Fruit fly (Drosophila melanogaster) whole organism, adult: Measurements from ENCODE around the gene Rnp4F.

Source experiments
- CG11617 ChIP-seq: fragments of 200-800 bp; sonication (Bioruptor generic); optimal IDR thresholded peaks from 2 replicates; lab custom pipeline; 2017; ENCODE audit warnings: mild to moderate bottlenecking, missing biosample characterization, missing genetic modification reagents, missing genetic modification characterization
- CG12768 ChIP-seq: fragments of 200-800 bp; sonication (Bioruptor generic); optimal IDR thresholded peaks from 2 replicates; lab custom pipeline; 2017; ENCODE audit warnings: missing biosample characterization, missing genetic modification characterization, mild to moderate bottlenecking, moderate library complexity, missing genetic modification reagents
- CG14711 ChIP-seq: fragments of 200-800 bp; sonication (Bioruptor generic); optimal IDR thresholded peaks from 2 replicates; lab custom pipeline; 2018; ENCODE audit warnings: missing biosample characterization, mild to moderate bottlenecking, missing genetic modification characterization, moderate library complexity
- CG1620 ChIP-seq: fragments of 200-800 bp; sonication (Bioruptor generic); optimal IDR thresholded peaks from 2 replicates; lab custom pipeline; 2016; ENCODE audit warnings: missing biosample characterization, missing genetic modification characterization
- CG33017 ChIP-seq: fragments of 200-800 bp; sonication (Bioruptor generic); optimal IDR thresholded peaks from 2 replicates; lab custom pipeline; 2018; ENCODE audit warnings: missing biosample characterization, mild to moderate bottlenecking, missing genetic modification characterization, moderate library complexity
- CG5204 ChIP-seq: fragments of 200-800 bp; sonication (Bioruptor generic); optimal IDR thresholded peaks from 2 replicates; lab custom pipeline; 2016; ENCODE audit warnings: missing biosample characterization, missing genetic modification characterization
- CG7045 ChIP-seq: fragments of 200-800 bp; sonication (Bioruptor generic); optimal IDR thresholded peaks from 2 replicates; lab custom pipeline; 2017; ENCODE audit warnings: missing biosample characterization, mild to moderate bottlenecking, missing genetic modification characterization
- CG7101 ChIP-seq: fragments of 200-800 bp; sonication (Bioruptor generic); optimal IDR thresholded peaks from 2 replicates; lab custom pipeline; 2018; ENCODE audit warnings: missing biosample characterization, mild to moderate bottlenecking, missing genetic modification characterization, moderate library complexity
- Clk ChIP-seq: fragments of 200-800 bp; sonication (Bioruptor generic); optimal IDR thresholded peaks from 2 replicates; lab custom pipeline; 2017; ENCODE audit warnings: missing biosample characterization, missing genetic modification characterization
- Crg-1 ChIP-seq: fragments of 200-800 bp; sonication (Bioruptor generic); optimal IDR thresholded peaks from 2 replicates; lab custom pipeline; 2016; ENCODE audit warnings: missing biosample characterization, missing genetic modification characterization
- Hr96 ChIP-seq: fragments of 200-800 bp; sonication (Bioruptor generic); optimal IDR thresholded peaks from 2 replicates; lab custom pipeline; 2016; ENCODE audit warnings: missing biosample characterization, missing genetic modification characterization
- Mnt ChIP-seq: fragments of 200-800 bp; sonication (Bioruptor generic); optimal IDR thresholded peaks from 2 replicates; lab custom pipeline; 2016; ENCODE audit warnings: missing biosample characterization, mild to moderate bottlenecking, missing genetic modification characterization
- bab1 ChIP-seq: fragments of 200-800 bp; sonication (Bioruptor generic); optimal IDR thresholded peaks from 3 replicates; lab custom pipeline; 2019; ENCODE audit warnings: missing biosample characterization, mild to moderate bottlenecking, missing genetic modification characterization, moderate library complexity
- cic ChIP-seq: fragments of 200-800 bp; sonication (Bioruptor generic); optimal IDR thresholded peaks from 2 replicates; lab custom pipeline; 2017; ENCODE audit warnings: missing biosample characterization, mild to moderate bottlenecking, missing genetic modification characterization, moderate library complexity
- cnc ChIP-seq, 2 experiments: fragments of >200 bp; optimal IDR thresholded peaks; 2 replicates each; lab custom pipeline; 2017
- kay ChIP-seq: fragments of 200-800 bp; sonication (Bioruptor generic); peaks from one replicate; lab custom pipeline; 2016; ENCODE audit warnings: missing biosample characterization, missing genetic modification characterization, borderline replicate concordance
- ovo ChIP-seq: fragments of 200-800 bp; sonication (Bioruptor generic); optimal IDR thresholded peaks from 2 replicates; lab custom pipeline; 2016; ENCODE audit warnings: missing biosample characterization, missing genetic modification characterization
- pad ChIP-seq: fragments of 200-800 bp; sonication (Bioruptor generic); optimal IDR thresholded peaks from 3 replicates; lab custom pipeline; 2017; ENCODE audit warnings: missing biosample characterization, missing genetic modification characterization, mild to moderate bottlenecking, moderate library complexity, missing genetic modification reagents
- tj ChIP-seq: fragments of 200-800 bp; sonication (Bioruptor generic); optimal IDR thresholded peaks from 3 replicates; lab custom pipeline; 2017; ENCODE audit warnings: missing biosample characterization, mild to moderate bottlenecking, missing genetic modification characterization, moderate library complexity
- toe ChIP-seq: fragments of 200-800 bp; sonication (Bioruptor generic); optimal IDR thresholded peaks from 2 replicates; lab custom pipeline; 2016; ENCODE audit warnings: missing biosample characterization, missing genetic modification characterization

Rnp4F gene

DNA sequence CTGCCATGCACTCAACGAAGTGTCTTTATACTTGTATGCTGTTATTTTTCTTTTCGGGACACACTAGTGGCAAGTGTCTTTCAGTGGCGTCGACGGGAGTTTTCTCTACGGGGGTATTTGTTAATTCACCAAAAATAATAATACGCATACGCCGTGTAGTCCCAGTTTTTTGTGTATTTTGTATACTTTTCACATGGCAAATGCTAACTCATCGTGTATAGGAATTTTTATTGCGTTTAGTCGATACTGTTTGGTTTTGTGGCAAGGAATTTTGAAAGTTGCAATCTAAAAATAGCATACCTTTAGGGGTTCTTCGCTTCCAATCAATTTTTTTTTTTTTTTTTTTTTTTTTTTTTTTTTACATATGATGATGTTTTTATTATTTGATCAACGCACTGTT is 15.9 kb upstream of the Rnp4F start:
- TF ChIP-seq kay (no peak), cnc (optimal IDR thresholded peaks at IDR 0.05; lab: Kevin White, UChicago) (no peak), CG12768 (GFP tag; lab: Kevin White, UChicago) (no peak), cic (GFP tag; lab: Kevin White, UChicago) (no peak), Crg-1 (no peak), toe (GFP tag; lab: Kevin White, UChicago) (no peak), CG33017 (tag; lab: Kevin White, UChicago) (no peak), CG5204 (no peak), CG1620 (GFP tag; lab: Kevin White, UChicago) (no peak), Hr96 (no peak), tj (GFP tag; lab: Kevin White, UChicago) (no peak), ovo (GFP tag; lab: Kevin White, UChicago) (no peak), CG14711 (tag; lab: Kevin White, UChicago) (no peak)

DNA sequence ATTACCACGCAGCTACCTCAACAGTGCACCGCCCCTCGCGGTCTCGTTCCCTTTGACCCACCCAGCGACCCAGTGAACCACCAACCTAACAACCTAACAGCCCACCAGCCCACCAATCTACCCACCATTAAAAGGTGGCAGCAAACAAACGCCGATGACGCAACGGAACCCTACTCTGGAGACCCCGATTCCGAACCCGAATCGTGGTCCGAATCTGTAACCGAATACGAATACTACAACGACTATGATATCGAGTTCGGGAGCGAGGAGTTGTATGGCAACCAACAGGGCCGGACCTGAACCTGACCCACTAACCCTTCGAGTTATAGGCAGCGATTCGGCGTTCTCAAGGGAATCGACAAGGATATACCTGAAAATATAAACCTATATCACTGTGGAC is 14.8 kb upstream of the Rnp4F start:
- TF ChIP-seq Mnt (no peak), pad (no peak), cic (GFP tag; lab: Kevin White, UChicago) (no peak), CG11617 (GFP tag; lab: Kevin White, UChicago) (no peak), CG7101 (tag; lab: Kevin White, UChicago) (no peak), cnc (optimal IDR thresholded peaks at IDR 0.05; lab: Kevin White, UChicago) (no peak), kay (no peak), tj (GFP tag; lab: Kevin White, UChicago) (no peak), CG7045 (GFP tag; lab: Kevin White, UChicago) (no peak), CG33017 (tag; lab: Kevin White, UChicago) (no peak), CG5204 (no peak), bab1 (GFP tag; lab: Kevin White, UChicago) (no peak)

DNA sequence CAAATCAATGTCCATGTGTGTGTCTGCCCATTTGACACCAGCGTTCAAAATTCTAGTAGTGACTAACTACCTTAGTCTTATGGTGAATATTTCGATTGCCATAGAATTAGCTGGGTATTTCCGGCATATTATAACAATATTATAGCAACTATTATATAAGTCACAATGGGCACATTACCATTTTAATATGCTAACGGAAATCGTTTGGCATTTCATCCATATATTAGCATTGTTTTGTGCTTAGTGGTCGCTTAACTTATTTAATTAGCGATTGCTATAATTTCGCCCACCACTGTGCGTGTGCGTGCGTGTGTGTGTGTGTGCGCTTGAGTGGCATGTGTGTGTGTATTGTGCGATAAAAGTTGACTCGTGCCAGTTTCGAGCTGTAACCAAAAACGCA is 14.2 kb upstream of the Rnp4F start:
- peak; percentile 18 for TF ChIP-seq CG33017 (tag; lab: Kevin White, UChicago)
- peak; percentile 33 for TF ChIP-seq CG7045 (GFP tag; lab: Kevin White, UChicago)
- TF ChIP-seq CG7101 (tag; lab: Kevin White, UChicago) = no peak
- peak; percentile 19 for TF ChIP-seq CG5204

DNA sequence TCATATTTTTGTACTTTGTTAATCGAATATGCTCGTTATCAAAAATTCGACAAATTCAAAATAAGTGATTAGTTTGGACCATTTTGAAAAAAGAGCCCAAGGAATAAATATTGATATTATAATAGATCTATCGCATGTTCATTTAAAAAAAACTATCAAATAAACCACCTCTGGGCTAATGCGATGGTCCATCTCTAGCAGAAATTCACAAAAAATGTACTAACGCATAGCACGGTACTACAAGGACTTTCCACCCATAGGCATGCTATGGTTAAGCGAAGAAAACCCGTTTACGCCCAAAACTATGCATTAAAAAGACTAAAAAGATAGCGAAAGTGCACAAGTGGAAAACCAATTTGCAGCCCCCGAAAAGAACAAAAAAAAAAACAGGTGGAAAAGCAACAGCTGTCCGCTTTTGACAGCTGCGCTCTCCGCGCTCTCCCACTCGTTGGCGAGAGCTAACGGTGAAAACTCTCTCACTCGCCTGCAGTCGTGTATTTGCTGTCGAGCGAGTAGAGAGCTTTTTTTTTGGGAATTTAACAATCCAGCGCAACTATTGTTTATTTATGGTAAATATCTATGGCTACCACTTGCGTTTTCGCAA is 9.9 kb upstream of the Rnp4F start, which contains the start of gene CanB:
CanB (plus strand) TSS at position 241 of the 604 bp plus-strand sequence.
- TF ChIP-seq CG33017 (tag; lab: Kevin White, UChicago) = no peak
- TF ChIP-seq bab1 (GFP tag; lab: Kevin White, UChicago) = peak; percentile 35
- TF ChIP-seq CG5204 = no peak
- no peak for TF ChIP-seq pad
- no peak for TF ChIP-seq ovo (GFP tag; lab: Kevin White, UChicago)
- no peak for TF ChIP-seq Mnt
- no peak for TF ChIP-seq Clk (GFP tag; lab: Kevin White, UChicago)

DNA sequence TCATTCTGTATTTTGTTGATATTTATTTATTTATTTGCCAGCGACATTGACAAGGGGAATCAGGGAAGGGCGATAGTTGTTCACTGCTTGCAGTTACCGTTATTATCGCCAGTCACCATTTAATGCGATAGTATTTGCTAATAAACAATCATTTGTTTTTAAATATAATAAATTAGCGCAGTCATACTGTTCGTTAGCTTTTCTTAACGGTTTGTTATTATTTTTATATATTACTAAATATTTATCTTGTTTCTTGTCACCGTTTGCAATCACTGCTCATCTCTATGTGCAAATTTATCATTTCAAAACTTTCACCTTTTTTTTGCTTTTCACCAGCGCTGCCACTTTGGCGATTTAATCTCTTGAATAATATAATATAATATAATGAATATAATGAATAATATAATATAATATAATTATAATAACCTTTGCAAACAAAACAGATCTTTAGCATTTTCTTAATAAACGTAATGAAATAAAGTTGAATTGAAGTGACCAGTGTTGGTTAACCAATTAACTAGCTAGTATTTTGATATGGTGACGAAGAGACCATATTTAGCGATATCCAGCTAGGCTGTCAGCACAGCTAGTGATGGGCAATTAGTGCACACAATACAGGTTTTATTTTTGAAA is 6.9 kb upstream of the Rnp4F start, which contains the start of the genes CG3309 and XRCC1:
CG3309 (minus strand) TSS at position 82 of the 633 bp plus-strand sequence.
XRCC1 (plus strand) TSS at position 611 of the 633 bp plus-strand sequence.
- TF ChIP-seq ovo (GFP tag; lab: Kevin White, UChicago) (peak; percentile 79), kay (no peak), CG11617 (GFP tag; lab: Kevin White, UChicago) (peak; percentile 47), cnc (optimal IDR thresholded peaks at IDR 0.05; lab: Kevin White, UChicago) (no peak), CG14711 (tag; lab: Kevin White, UChicago) (peak; percentile 54), CG7101 (tag; lab: Kevin White, UChicago) (peak; percentile 44), toe (GFP tag; lab: Kevin White, UChicago) (peak; percentile 28), CG1620 (GFP tag; lab: Kevin White, UChicago) (peak; percentile 48), CG7045 (GFP tag; lab: Kevin White, UChicago) (no peak), cic (GFP tag; lab: Kevin White, UChicago) (no peak), CG33017 (tag; lab: Kevin White, UChicago) (peak; percentile 18), Mnt (peak; percentile 31), Crg-1 (peak; percentile 25), CG12768 (GFP tag; lab: Kevin White, UChicago) (no peak), CG5204 (peak; percentile 36), bab1 (GFP tag; lab: Kevin White, UChicago) (peak; percentile 47), tj (GFP tag; lab: Kevin White, UChicago) (peak; percentile 88), pad (peak; percentile 60), Hr96 (no peak), Clk (GFP tag; lab: Kevin White, UChicago) (no peak)

DNA sequence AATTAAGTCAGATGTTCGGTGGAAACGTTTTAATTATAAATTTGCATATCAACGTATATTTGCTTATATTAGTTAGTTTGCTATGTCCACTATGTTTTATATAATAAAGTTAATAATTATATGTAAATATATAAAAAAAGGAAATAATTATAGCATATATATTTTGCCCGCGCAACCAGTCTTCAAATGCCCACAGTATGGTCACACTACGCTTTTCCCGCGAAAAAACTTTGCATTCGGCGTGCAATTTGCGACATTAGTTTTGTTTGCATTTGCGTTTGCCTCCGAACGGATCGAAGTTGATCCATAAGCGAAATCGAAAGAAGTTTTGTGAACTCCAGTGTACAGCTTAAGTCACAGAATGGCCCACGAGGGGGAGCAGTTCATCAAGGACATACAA is 1.1 kb upstream of the Rnp4F start, which contains the start of gene Mcm3:
Mcm3 (plus strand) TSS at position 220 of the 400 bp plus-strand sequence.
- TF ChIP-seq CG7101 (tag; lab: Kevin White, UChicago) = no peak
- TF ChIP-seq cnc (optimal IDR thresholded peaks at IDR 0.05; lab: Kevin White, UChicago) = no peak
- no peak for TF ChIP-seq pad
- TF ChIP-seq Clk (GFP tag; lab: Kevin White, UChicago) = no peak
- TF ChIP-seq cic (GFP tag; lab: Kevin White, UChicago) = no peak
- TF ChIP-seq CG7045 (GFP tag; lab: Kevin White, UChicago) = no peak
- TF ChIP-seq tj (GFP tag; lab: Kevin White, UChicago) = no peak
- no peak for TF ChIP-seq CG11617 (GFP tag; lab: Kevin White, UChicago)
- no peak for TF ChIP-seq Hr96
- no peak for TF ChIP-seq CG33017 (tag; lab: Kevin White, UChicago)
- TF ChIP-seq bab1 (GFP tag; lab: Kevin White, UChicago) = no peak
